Worm (Caenorhabditis elegans) whole organism, young adult: ENCODE measurements around the gene mab-10.

Experiments
- B0019.2 ChIP-seq: fragments of 200-800 bp; sonication (Bioruptor generic); conservative IDR thresholded peaks from 2 replicates; pipeline ENCODE4 v1.3.6; 2022; ENCODE audit warnings: missing genetic modification reagents, missing genetic modification characterization, missing compliant biosample characterization
- C06A6.2 ChIP-seq: fragments of 200-800 bp; sonication (Bioruptor generic); conservative IDR thresholded peaks from 2 replicates; pipeline ENCODE4 v1.3.6; 2022; ENCODE audit warnings: missing genetic modification characterization, missing compliant biosample characterization
- F23B12.7 ChIP-seq: sonication (generic microtip); optimal IDR thresholded peaks from 2 replicates; lab custom pipeline; 2017; ENCODE audit warnings: missing genetic modification characterization, mild to moderate bottlenecking, missing compliant biosample characterization, antibody characterized with exemption, moderate library complexity; ENCODE audit not compliant: insufficient read depth
- F52B5.7 ChIP-seq: sonication (generic microtip); optimal IDR thresholded peaks from 2 replicates; lab custom pipeline; 2016; ENCODE audit warnings: mild to moderate bottlenecking, missing genetic modification characterization, missing compliant biosample characterization
- F57C9.4 ChIP-seq: sonication (generic microtip); optimal IDR thresholded peaks from 2 replicates; lab custom pipeline; 2017; ENCODE audit warnings: mild to moderate bottlenecking, missing genetic modification characterization, missing compliant biosample characterization
- K11D2.4 ChIP-seq: fragments of 200-800 bp; sonication (Bioruptor generic); IDR thresholded peaks from 2 replicates; pipeline ENCODE4 v1.3.6; 2022; ENCODE audit warnings: missing genetic modification reagents, missing genetic modification characterization, missing compliant biosample characterization
- T26A5.8 ChIP-seq: sonication (generic microtip); optimal IDR thresholded peaks from 2 replicates; lab custom pipeline; 2016; ENCODE audit warnings: missing genetic modification characterization, missing compliant biosample characterization
- Y79H2A.3 ChIP-seq: fragments of 200-800 bp; sonication (Bioruptor generic); conservative IDR thresholded peaks from 2 replicates; pipeline ENCODE4 v1.3.6; 2022; ENCODE audit warnings: missing genetic modification reagents, missing genetic modification characterization, missing compliant biosample characterization
- Y95B8A.8 ChIP-seq: fragments of 200-800 bp; sonication (Bioruptor generic); IDR thresholded peaks from 2 replicates; pipeline ENCODE4 v1.3.6; 2022; ENCODE audit warnings: missing genetic modification reagents, missing genetic modification characterization, missing compliant biosample characterization
- athp-1 ChIP-seq: sonication (generic microtip); optimal IDR thresholded peaks from 2 replicates; lab custom pipeline; 2017; ENCODE audit warnings: mild to moderate bottlenecking, missing genetic modification characterization, missing compliant biosample characterization
- attf-3 ChIP-seq: fragments of 200-800 bp; sonication (Bioruptor generic); conservative IDR thresholded peaks from 2 replicates; pipeline ENCODE4 v1.3.6; 2022; ENCODE audit warnings: missing genetic modification reagents, missing genetic modification characterization, missing compliant biosample characterization
- attf-5 ChIP-seq: fragments of 200-800 bp; sonication (Bioruptor generic); optimal IDR thresholded peaks from 2 replicates; lab custom pipeline; 2018; ENCODE audit warnings: mild to moderate bottlenecking, missing genetic modification characterization, missing compliant biosample characterization
- attf-6 ChIP-seq: fragments of 200-800 bp; sonication (Bioruptor generic); IDR thresholded peaks from 2 replicates; pipeline ENCODE4 v1.3.6; 2022; ENCODE audit warnings: missing genetic modification reagents, missing genetic modification characterization, missing compliant biosample characterization
- cebp-1 ChIP-seq, 2 experiments: fragments of 200-800 bp in 1 of 2; sonication (Bioruptor generic) in 1 of 2; sonication (generic microtip) in 1 of 2; IDR thresholded peaks in 1 of 2; optimal IDR thresholded peaks in 1 of 2; 2 replicates each; pipeline versions ENCODE4 v1.3.6 to Lab custom; 2017 to 2022; ENCODE audit warnings: missing compliant biosample characterization in 2 of 2, missing genetic modification characterization in 2 of 2, mild to moderate bottlenecking in 1 of 2, missing genetic modification reagents in 1 of 2, moderate library complexity in 1 of 2
- ceh-100 ChIP-seq: fragments of 200-800 bp; sonication (Bioruptor generic); IDR thresholded peaks from 2 replicates; pipeline ENCODE4 v1.3.6; 2022; ENCODE audit warnings: missing genetic modification reagents, missing genetic modification characterization, missing compliant biosample characterization
- ceh-91 ChIP-seq: fragments of 200-800 bp; sonication (Bioruptor generic); IDR thresholded peaks from 2 replicates; pipeline ENCODE4 v1.3.6; 2022; ENCODE audit warnings: missing genetic modification reagents, missing genetic modification characterization, missing compliant biosample characterization
- die-1 ChIP-seq: sonication (generic microtip); optimal IDR thresholded peaks from 2 replicates; lab custom pipeline; 2016; ENCODE audit warnings: missing genotype, mild to moderate bottlenecking, missing genetic modification characterization, missing compliant biosample characterization
- dox-1 ChIP-seq: fragments of 200-800 bp; sonication (Bioruptor generic); IDR thresholded peaks from 2 replicates; pipeline ENCODE4 v1.3.6; 2022; ENCODE audit warnings: missing genetic modification reagents, missing genetic modification characterization, missing compliant biosample characterization
- dpl-1 ChIP-seq: fragments of 150-350 bp; optimal IDR thresholded peaks from 2 replicates; lab custom pipeline; 2014; ENCODE audit warnings: missing biosample characterization, missing genetic modification reagents, missing genetic modification characterization
- efl-1 ChIP-seq: fragments of 150-350 bp; optimal IDR thresholded peaks from 2 replicates; lab custom pipeline; 2014; ENCODE audit warnings: missing biosample characterization, missing genetic modification reagents, missing genetic modification characterization
- gei-17 ChIP-seq: fragments of 200-800 bp; sonication (Bioruptor generic); optimal IDR thresholded peaks from 2 replicates; lab custom pipeline; 2018; ENCODE audit warnings: mild to moderate bottlenecking, missing genetic modification characterization, missing compliant biosample characterization
- hlh-12 ChIP-seq: sonication (generic microtip); optimal IDR thresholded peaks from 2 replicates; lab custom pipeline; 2016; ENCODE audit warnings: missing genetic modification characterization, missing compliant biosample characterization
- hlh-26 ChIP-seq: fragments of 200-800 bp; sonication (Bioruptor generic); conservative IDR thresholded peaks from 2 replicates; pipeline ENCODE4 v1.3.6; 2022; ENCODE audit warnings: missing genetic modification reagents, missing genetic modification characterization, missing compliant biosample characterization
- hmg-1.2 ChIP-seq: fragments of 200-800 bp; sonication (Bioruptor generic); IDR thresholded peaks from 2 replicates; pipeline ENCODE4 v1.3.6; 2022; ENCODE audit warnings: missing genetic modification reagents, missing genetic modification characterization, missing compliant biosample characterization
- lin-26 ChIP-seq: fragments of 200-800 bp; sonication (Bioruptor generic); IDR thresholded peaks from 2 replicates; pipeline ENCODE4 v1.3.6; 2022; ENCODE audit warnings: missing genetic modification reagents, missing genetic modification characterization, missing compliant biosample characterization
- lin-35 ChIP-seq, 3 experiments: fragments of 150-350 bp in 2 of 3; sonication (generic microtip) in 1 of 3; optimal IDR thresholded peaks; 2 replicates each; lab custom pipeline; 2014 to 2018; ENCODE audit warnings: missing biosample characterization in 3 of 3, missing genetic modification characterization in 3 of 3, missing genetic modification reagents in 3 of 3
- lir-1 ChIP-seq: fragments of 200-800 bp; sonication (Bioruptor generic); conservative IDR thresholded peaks from 2 replicates; pipeline ENCODE4 v1.3.6; 2022; ENCODE audit warnings: missing genetic modification reagents, missing genetic modification characterization, missing compliant biosample characterization
- nhr-80 ChIP-seq: sonication (generic microtip); optimal IDR thresholded peaks from 2 replicates; lab custom pipeline; 2016; ENCODE audit warnings: missing genetic modification characterization, missing compliant biosample characterization
- nhr-90 ChIP-seq: sonication (generic microtip); optimal IDR thresholded peaks from 2 replicates; lab custom pipeline; 2016; ENCODE audit warnings: missing genotype, mild to moderate bottlenecking, missing genetic modification characterization, missing compliant biosample characterization
- pbrm-1 ChIP-seq: fragments of 200-800 bp; sonication (Bioruptor generic); IDR thresholded peaks from 2 replicates; pipeline ENCODE4 v1.3.6; 2022; ENCODE audit warnings: missing genetic modification reagents, missing genetic modification characterization, missing compliant biosample characterization
- repo-1 ChIP-seq: sonication (generic microtip); optimal IDR thresholded peaks from 2 replicates; lab custom pipeline; 2017; ENCODE audit warnings: mild to moderate bottlenecking, missing genetic modification characterization, missing compliant biosample characterization
- sdz-38 ChIP-seq: sonication (generic microtip); optimal IDR thresholded peaks from 2 replicates; lab custom pipeline; 2016; ENCODE audit warnings: missing genotype, missing genetic modification characterization, missing compliant biosample characterization
- tbp1 ChIP-seq: fragments of 200-800 bp; sonication (Bioruptor generic); optimal IDR thresholded peaks from 2 replicates; lab custom pipeline; 2018; ENCODE audit warnings: mild to moderate bottlenecking, missing genetic modification characterization, missing compliant biosample characterization
- tbx-9 ChIP-seq: sonication (generic microtip); optimal IDR thresholded peaks from 2 replicates; lab custom pipeline; 2016; ENCODE audit warnings: borderline replicate concordance, missing genetic modification characterization, inconsistent platforms, missing compliant biosample characterization
- unc-130 ChIP-seq: sonication (generic microtip); optimal IDR thresholded peaks from 2 replicates; lab custom pipeline; 2016; ENCODE audit warnings: missing genetic modification reagents, missing genetic modification characterization, missing compliant biosample characterization
- xnd-1 ChIP-seq: sonication (generic microtip); optimal IDR thresholded peaks from 2 replicates; lab custom pipeline; 2016; ENCODE audit warnings: missing genotype, missing genetic modification reagents, missing genetic modification characterization, missing compliant biosample characterization
- zfh-2 ChIP-seq: fragments of 200-800 bp; sonication (Bioruptor generic); conservative IDR thresholded peaks from 2 replicates; pipeline ENCODE4 v1.3.6; 2022; ENCODE audit warnings: missing genetic modification reagents, missing genetic modification characterization, missing compliant biosample characterization
- ztf-25 ChIP-seq: fragments of 200-800 bp; sonication (Bioruptor generic); IDR thresholded peaks from 2 replicates; pipeline ENCODE4 v1.3.6; 2022; ENCODE audit warnings: missing genetic modification reagents, missing genetic modification characterization, missing compliant biosample characterization
- ztf-26 ChIP-seq: sonication (generic microtip); optimal IDR thresholded peaks from 2 replicates; lab custom pipeline; 2017; ENCODE audit warnings: missing genetic modification characterization, missing compliant biosample characterization
- ztf-28 ChIP-seq: fragments of 200-800 bp; sonication (Bioruptor generic); IDR thresholded peaks from 2 replicates; pipeline ENCODE4 v1.3.6; 2022; ENCODE audit warnings: missing genetic modification reagents, missing genetic modification characterization, missing compliant biosample characterization
- ztf-6 ChIP-seq: fragments of 200-800 bp; sonication (Bioruptor generic); IDR thresholded peaks from 2 replicates; pipeline ENCODE4 v1.3.6; 2022; ENCODE audit warnings: missing genetic modification reagents, missing genetic modification characterization, missing compliant biosample characterization

mab-10 gene

ce11 chrII:10525134-10525533, 2.8 kb upstream of the mab-10 start:
- TF ChIP-seq ceh-91 (GFP tag; lab: Robert Waterston, UW) (no peak), tbp1 (GFP tag; lab: Kevin White, UChicago) (no peak), F52B5.7 (tag; lab: Kevin White, UChicago) (no peak), dox-1 (no peak), tbx-9 (tag; lab: Kevin White, UChicago) (no peak), B0019.2 (no peak), nhr-90 (tag; lab: Kevin White, UChicago) (no peak)

ce11 chrII:10529218-10529751, 1.4 kb downstream of the mab-10 start:
- 0 out of 2 replicates have a peak, but pooled peaks have one; percentile 33 for TF ChIP-seq lin-26 (GFP tag; lab: Robert Waterston, UW)
- TF ChIP-seq zfh-2 (GFP tag; lab: Robert Waterston, UW), result peak; percentile 89
- TF ChIP-seq hlh-12 (tag; lab: Kevin White, UChicago), result no peak
- no peak for TF ChIP-seq cebp-1 (GFP tag; IDR thresholded peaks at IDR 0.05; lab: Robert Waterston, UW)
- TF ChIP-seq cebp-1 (tag; optimal IDR thresholded peaks at IDR 0.05; lab: Kevin White, UChicago), result peak; percentile 2
- no peak for TF ChIP-seq Y79H2A.3 (GFP tag; lab: Robert Waterston, UW)
- TF ChIP-seq lin-35 (GFP tag; optimal IDR thresholded peaks at IDR 0.05; lab: Kevin White, UChicago), result no peak
- TF ChIP-seq efl-1 (GFP tag; lab: Kevin White, UChicago), result peak; percentile 26
- no peak for TF ChIP-seq unc-130 (GFP tag; lab: Kevin White, UChicago)
- TF ChIP-seq F23B12.7 (tag; lab: Kevin White, UChicago), result no peak
- TF ChIP-seq repo-1 (tag; lab: Kevin White, UChicago), result no peak
- no peak for TF ChIP-seq sdz-38 (tag; lab: Kevin White, UChicago)
- no peak for TF ChIP-seq ztf-6 (GFP tag; lab: Robert Waterston, UW)
- no peak for TF ChIP-seq tbx-9 (tag; lab: Kevin White, UChicago)
- no peak for TF ChIP-seq gei-17 (GFP tag; lab: Kevin White, UChicago)
- no peak for TF ChIP-seq pbrm-1 (GFP tag; lab: Robert Waterston, UW)
- TF ChIP-seq attf-6 (GFP tag; lab: Robert Waterston, UW), result no peak
- TF ChIP-seq hmg-1.2 (GFP tag; lab: Robert Waterston, UW), result peak; percentile 43; the same call in 1 of the 2 replicates
- no peak for TF ChIP-seq K11D2.4 (GFP tag; lab: Robert Waterston, UW)
- no peak for TF ChIP-seq ztf-26 (tag; lab: Kevin White, UChicago)
- TF ChIP-seq ceh-100 (GFP tag; lab: Robert Waterston, UW), result no peak
- TF ChIP-seq lir-1, result no peak
- no peak for TF ChIP-seq nhr-90 (tag; lab: Kevin White, UChicago)
- TF ChIP-seq Y95B8A.8 (GFP tag; lab: Robert Waterston, UW), result no peak
- no peak for TF ChIP-seq C06A6.2 (GFP tag; lab: Robert Waterston, UW)
- no peak for TF ChIP-seq ztf-25 (GFP tag; lab: Robert Waterston, UW)
- TF ChIP-seq xnd-1 (tag; lab: Kevin White, UChicago), result no peak
- TF ChIP-seq dox-1, result 0 out of 2 replicates have a peak, but pooled peaks have one; percentile 42
- TF ChIP-seq dpl-1 (GFP tag; lab: Kevin White, UChicago), result no peak
- TF ChIP-seq F52B5.7 (tag; lab: Kevin White, UChicago), result no peak
- no peak for TF ChIP-seq hlh-26
- TF ChIP-seq athp-1, result no peak
- no peak for TF ChIP-seq F57C9.4 (tag; lab: Kevin White, UChicago)
- TF ChIP-seq ztf-28 (GFP tag; lab: Robert Waterston, UW), result no peak
- no peak for TF ChIP-seq attf-3 (GFP tag; lab: Robert Waterston, UW)
- TF ChIP-seq nhr-80 (tag; lab: Kevin White, UChicago), result peak; percentile 23
- TF ChIP-seq T26A5.8 (tag; lab: Kevin White, UChicago), result no peak
- peak; percentile 2 for TF ChIP-seq attf-5
- TF ChIP-seq die-1 (tag; lab: Kevin White, UChicago), result no peak
